Worm (Caenorhabditis elegans) whole organism, L2 larva: ENCODE results near the gene T24E12.11.

Experiments
- ceh-16 ChIP-seq: fragments of 150-350 bp; optimal IDR thresholded peaks from 2 replicates; lab custom pipeline; 2014; ENCODE audit warnings: missing biosample characterization, missing genetic modification characterization
- ceh-82 ChIP-seq: fragments of 150-350 bp; optimal IDR thresholded peaks from 2 replicates; lab custom pipeline; 2014; ENCODE audit warnings: missing biosample characterization, missing genetic modification characterization
- egl-27 ChIP-seq: sonication (generic microtip); optimal IDR thresholded peaks from 3 replicates; lab custom pipeline; 2017; ENCODE audit warnings: missing biosample characterization, missing genetic modification reagents, missing genetic modification characterization
- fos-1 ChIP-seq: fragments of 150-350 bp; optimal IDR thresholded peaks from 2 replicates; lab custom pipeline; 2014; ENCODE audit warnings: missing biosample characterization, missing genetic modification characterization
- lin-13 ChIP-seq: fragments of 150-350 bp; optimal IDR thresholded peaks from 2 replicates; lab custom pipeline; 2014; ENCODE audit warnings: missing biosample characterization, missing genetic modification reagents, missing genetic modification characterization
- nhr-129 ChIP-seq: fragments of 150-350 bp; optimal IDR thresholded peaks from 2 replicates; lab custom pipeline; 2014; ENCODE audit warnings: missing biosample characterization, missing genetic modification characterization
- unc-39 ChIP-seq: fragments of 150-350 bp; optimal IDR thresholded peaks from 2 replicates; lab custom pipeline; 2014; ENCODE audit warnings: missing biosample characterization, missing genetic modification characterization

ce11 chrII:3821248-3821647 is 41.9 kb upstream of the T24E12.11 start, which contains the start of gene F54D10.7:
- TF ChIP-seq lin-13 (no peak), nhr-129 (tag; lab: Kevin White, UChicago) (no peak), unc-39 (tag; lab: Kevin White, UChicago) (no peak), fos-1 (tag; lab: Kevin White, UChicago) (no peak), ceh-16 (tag; lab: Kevin White, UChicago) (no peak), ceh-82 (tag; lab: Kevin White, UChicago) (no peak), egl-27 (tag; lab: Kevin White, UChicago) (no peak)
